Worm (Caenorhabditis elegans): ENCODE data around the gene Y57G11C.1147.
A peak's percentile ranks its signal among the peaks of the same experiment; 100 is the strongest.
"Not testable (repeated sequence)": the region's sequence is repeated elsewhere in the genome, so short reads cannot be mapped to it uniquely, and the experiment has no call there.

- TF ChIP-seq efl-1 (optimal IDR thresholded peaks at IDR 0.05) = peak; percentile 50 to 55
- peak; percentile 44 to 92 for TF ChIP-seq efl-1 (GFP tag; optimal IDR thresholded peaks at IDR 0.05 in 1 of 2)
- not testable (repeated sequence) for TF ChIP-seq ztf-11 (tag; optimal IDR thresholded peaks at IDR 0.05); nhr-12 (tag; optimal IDR thresholded peaks at IDR 0.05); aly-2 (tag; optimal IDR thresholded peaks at IDR 0.05); unc-62 (GFP tag; optimal IDR thresholded peaks at IDR 0.05)
- peak; percentile 47 for TF ChIP-seq elt-2 (tag; optimal IDR thresholded peaks at IDR 0.05)
- TF ChIP-seq ceh-82 (tag; optimal IDR thresholded peaks at IDR 0.05) = peak in 1 of 3 experiments; percentile 34
- TF ChIP-seq blmp-1 (tag; optimal IDR thresholded peaks at IDR 0.05) = peak; percentile 72
- peak; percentile 64 for TF ChIP-seq mep-1 (tag; optimal IDR thresholded peaks at IDR 0.05)
- peak; percentile 57 for TF ChIP-seq ama-1 (optimal IDR thresholded peaks at IDR 0.05)
- peak in 1 of 2 experiments; percentile 80 for TF ChIP-seq mdl-1 (tag; optimal IDR thresholded peaks at IDR 0.05)
These were observed 34.0 kb downstream of the Y57G11C.1147 start for ce11 chrIV:14763348-14763747.

Data from whole organism, L1 larva.